Worm (Caenorhabditis elegans) whole organism, L3 larva: ENCODE results near the gene M04G7.5.
A peak's percentile ranks its signal among the peaks of the same experiment; 100 is the strongest.

Experiments used
- ZK546.5 ChIP-seq: sonication (generic microtip); optimal IDR thresholded peaks from 2 replicates; lab custom pipeline; 2017; ENCODE audit warnings: missing biosample characterization, missing genetic modification characterization
- ama-1 ChIP-seq: fragments of 150-350 bp; optimal IDR thresholded peaks from 2 replicates; lab custom pipeline; 2018
- ceh-16 ChIP-seq: sonication (generic microtip); optimal IDR thresholded peaks from 2 replicates; lab custom pipeline; 2017; ENCODE audit warnings: missing biosample characterization, missing genetic modification characterization
- ceh-28 ChIP-seq: fragments of 150-350 bp; optimal IDR thresholded peaks from 2 replicates; lab custom pipeline; 2014; ENCODE audit warnings: missing biosample characterization, missing genetic modification reagents, missing genetic modification characterization
- ceh-82 ChIP-seq: fragments of 150-350 bp; optimal IDR thresholded peaks from 2 replicates; lab custom pipeline; 2014; ENCODE audit warnings: missing biosample characterization, missing genetic modification characterization
- ceh-9 ChIP-seq: sonication (generic microtip); optimal IDR thresholded peaks from 2 replicates; lab custom pipeline; 2018; ENCODE audit warnings: missing biosample characterization, missing genetic modification characterization
- daf-12 ChIP-seq: fragments of 150-350 bp; optimal IDR thresholded peaks from 2 replicates; lab custom pipeline; 2014; ENCODE audit warnings: missing biosample characterization, missing genetic modification reagents, missing genetic modification characterization
- egl-27 ChIP-seq: sonication (generic microtip); optimal IDR thresholded peaks from 4 replicates; lab custom pipeline; 2017; ENCODE audit warnings: missing biosample characterization, missing genetic modification reagents, missing genetic modification characterization
- egl-5 ChIP-seq: fragments of 150-350 bp; optimal IDR thresholded peaks from 2 replicates; lab custom pipeline; 2017; ENCODE audit warnings: missing biosample characterization, missing genetic modification reagents, missing genetic modification characterization, inconsistent platforms
- elt-3 ChIP-seq, 3 experiments: fragments of 150-350 bp in 1 of 3; sonication (generic microtip) in 2 of 3; optimal IDR thresholded peaks; 2 replicates in 2 of 3; 4 replicates in 1 of 3; lab custom pipeline; 2014 to 2017; ENCODE audit warnings: missing biosample characterization in 3 of 3, missing genetic modification characterization in 3 of 3
- fkh-2 ChIP-seq: fragments of 150-350 bp; optimal IDR thresholded peaks from 2 replicates; lab custom pipeline; 2014; ENCODE audit warnings: missing biosample characterization, missing genetic modification reagents, missing genetic modification characterization
- fos-1 ChIP-seq: fragments of 150-350 bp; optimal IDR thresholded peaks from 2 replicates; lab custom pipeline; 2014; ENCODE audit warnings: missing biosample characterization, missing genetic modification characterization
- hmg-11 ChIP-seq: sonication (generic microtip); optimal IDR thresholded peaks from 2 replicates; lab custom pipeline; 2016; ENCODE audit warnings: missing genetic modification characterization, missing compliant biosample characterization
- lin-15B ChIP-seq: fragments of 150-350 bp; optimal IDR thresholded peaks from 2 replicates; lab custom pipeline; 2014; ENCODE audit warnings: missing biosample characterization, missing genetic modification characterization
- lin-39 ChIP-seq: fragments of 150-350 bp; optimal IDR thresholded peaks from 2 replicates; lab custom pipeline; 2018; ENCODE audit warnings: missing biosample characterization, missing genetic modification reagents, missing genetic modification characterization
- mdl-1 ChIP-seq: fragments of 150-350 bp; optimal IDR thresholded peaks from 2 replicates; lab custom pipeline; 2014; ENCODE audit warnings: missing biosample characterization, missing genetic modification characterization
- mml-1 ChIP-seq: fragments of 150-350 bp; sonication (generic microtip); optimal IDR thresholded peaks from 3 replicates; lab custom pipeline; 2014; ENCODE audit warnings: missing biosample characterization, missing genetic modification characterization
- nfya-1 ChIP-seq: sonication (generic microtip); optimal IDR thresholded peaks from 2 replicates; lab custom pipeline; 2017; ENCODE audit warnings: missing genetic modification characterization, mild to moderate bottlenecking, missing compliant biosample characterization, antibody characterized with exemption, moderate library complexity; ENCODE audit not compliant: insufficient read depth
- nhr-11 ChIP-seq: fragments of 150-350 bp; optimal IDR thresholded peaks from 2 replicates; lab custom pipeline; 2014; ENCODE audit warnings: missing biosample characterization, missing genetic modification characterization
- nhr-12 ChIP-seq: fragments of 150-350 bp; optimal IDR thresholded peaks from 2 replicates; lab custom pipeline; 2014; ENCODE audit warnings: missing biosample characterization, missing genetic modification characterization
- nhr-23 ChIP-seq: fragments of 150-350 bp; optimal IDR thresholded peaks from 2 replicates; lab custom pipeline; 2014; ENCODE audit warnings: missing biosample characterization, missing genetic modification reagents, missing genetic modification characterization
- nhr-237 ChIP-seq: fragments of 150-350 bp; optimal IDR thresholded peaks from 2 replicates; lab custom pipeline; 2014; ENCODE audit warnings: missing biosample characterization, missing genetic modification characterization
- nhr-28 ChIP-seq: fragments of 150-350 bp; optimal IDR thresholded peaks from 2 replicates; lab custom pipeline; 2014; ENCODE audit warnings: missing biosample characterization, missing genetic modification characterization
- nhr-43 ChIP-seq: sonication (generic microtip); optimal IDR thresholded peaks from 2 replicates; lab custom pipeline; 2016; ENCODE audit warnings: mild to moderate bottlenecking, missing genetic modification characterization, missing compliant biosample characterization; ENCODE audit not compliant: poor library complexity, severe bottlenecking
- nhr-67 ChIP-seq: fragments of 150-350 bp; optimal IDR thresholded peaks from 2 replicates; lab custom pipeline; 2014; ENCODE audit warnings: missing biosample characterization, missing genetic modification characterization
- nhr-77 ChIP-seq: fragments of 150-350 bp; optimal IDR thresholded peaks from 2 replicates; lab custom pipeline; 2014; ENCODE audit warnings: missing biosample characterization, missing genetic modification characterization
- pha-4 ChIP-seq: fragments of 150-350 bp; optimal IDR thresholded peaks from 2 replicates; lab custom pipeline; 2014; ENCODE audit warnings: missing biosample characterization, missing genetic modification reagents, missing genetic modification characterization
- pqm-1 ChIP-seq: fragments of 150-350 bp; optimal IDR thresholded peaks from 2 replicates; lab custom pipeline; 2017; ENCODE audit warnings: missing biosample characterization, missing genetic modification characterization, inconsistent platforms
- sea-2 ChIP-seq: fragments of 150-350 bp; sonication (generic microtip); optimal IDR thresholded peaks from 4 replicates; lab custom pipeline; 2014; ENCODE audit warnings: missing biosample characterization, missing genetic modification reagents, missing genetic modification characterization
- unc-39 ChIP-seq: sonication (generic microtip); optimal IDR thresholded peaks from 4 replicates; lab custom pipeline; 2017; ENCODE audit warnings: missing biosample characterization, missing genetic modification characterization
- unc-62 ChIP-seq: fragments of 150-350 bp; sonication (generic microtip); optimal IDR thresholded peaks from 4 replicates; lab custom pipeline; 2014; ENCODE audit warnings: missing biosample characterization, missing genetic modification reagents, missing genetic modification characterization
- zag-1 ChIP-seq: fragments of 150-350 bp; optimal IDR thresholded peaks from 2 replicates; lab custom pipeline; 2014; ENCODE audit warnings: missing biosample characterization, missing genetic modification characterization
- ztf-11 ChIP-seq: fragments of 150-350 bp; optimal IDR thresholded peaks from 2 replicates; lab custom pipeline; 2014; ENCODE audit warnings: missing biosample characterization, missing genetic modification characterization
- ztf-4 ChIP-seq: fragments of 150-350 bp; optimal IDR thresholded peaks from 2 replicates; lab custom pipeline; 2014; ENCODE audit warnings: missing biosample characterization, missing genetic modification characterization

The M04G7.5 gene

ce11 chrIV:419674-420073 lies 35.2 kb upstream of the M04G7.5 start, which contains the start of gene eri-1:
Gene eri-1, minus strand, starts transcription at chrIV:419958.
- TF ChIP-seq nhr-67 (tag; lab: Kevin White, UChicago) (no peak), ceh-9 (tag; lab: Kevin White, UChicago) (no peak), ceh-28 (peak; percentile 21), nhr-11 (tag; lab: Kevin White, UChicago) (no peak), daf-12 (no peak)

ce11 chrIV:420686-421085 lies 34.2 kb upstream of the M04G7.5 start:
- TF ChIP-seq nhr-43 (tag; lab: Kevin White, UChicago) (no peak), nhr-77 (tag; lab: Kevin White, UChicago) (no peak), fkh-2 (no peak), ztf-4 (tag; lab: Kevin White, UChicago) (no peak), lin-15B (tag; lab: Kevin White, UChicago) (no peak), ceh-28 (no peak), fos-1 (tag; lab: Kevin White, UChicago) (no peak), lin-39 (tag; lab: Kevin White, UChicago) (no peak), pqm-1 (tag; lab: Kevin White, UChicago) (no peak), mdl-1 (no peak), nfya-1 (tag; lab: Kevin White, UChicago) (no peak), pha-4 (tag; lab: Kevin White, UChicago) (no peak), ceh-9 (tag; lab: Kevin White, UChicago) (no peak), unc-39 (no peak), nhr-28 (tag; lab: Kevin White, UChicago) (no peak), nhr-23 (tag; lab: Kevin White, UChicago) (no peak), ZK546.5 (no peak)

- TF ChIP-seq nhr-28 (tag; lab: Kevin White, UChicago) = no peak
- TF ChIP-seq ceh-16 (tag; lab: Kevin White, UChicago) = no peak
- no peak for TF ChIP-seq elt-3 (tag; optimal IDR thresholded peaks at IDR 0.05; lab: Kevin White, UChicago)
- no peak for TF ChIP-seq nhr-237 (tag; lab: Kevin White, UChicago)
- TF ChIP-seq unc-62 (GFP tag; lab: Kevin White, UChicago) = no peak
- no peak for TF ChIP-seq nhr-12 (tag; lab: Kevin White, UChicago)
- no peak for TF ChIP-seq zag-1 (tag; lab: Kevin White, UChicago)
- no peak for TF ChIP-seq egl-27
- no peak for TF ChIP-seq nfya-1 (tag; lab: Kevin White, UChicago)
- TF ChIP-seq hmg-11 = no peak
- no peak for TF ChIP-seq mml-1
- TF ChIP-seq nhr-23 (tag; lab: Kevin White, UChicago) = no peak
- no peak for TF ChIP-seq ztf-4 (tag; lab: Kevin White, UChicago)
- no peak for TF ChIP-seq egl-5 (tag; lab: Kevin White, UChicago)
- no peak for TF ChIP-seq unc-39
- TF ChIP-seq sea-2 (GFP tag; lab: Kevin White, UChicago) = no peak
- no peak for TF ChIP-seq nhr-43 (tag; lab: Kevin White, UChicago)
- no peak for TF ChIP-seq ceh-9 (tag; lab: Kevin White, UChicago)
- no peak for TF ChIP-seq ztf-11 (tag; lab: Kevin White, UChicago)
These were observed 32.8 kb upstream of the M04G7.5 start for ce11 chrIV:422112-422511.

- no peak for TF ChIP-seq ama-1 (lab: Kevin White, UChicago)
- no peak for TF ChIP-seq ceh-16 (tag; lab: Kevin White, UChicago)
- TF ChIP-seq pqm-1 (tag; lab: Kevin White, UChicago) = no peak
- no peak for TF ChIP-seq zag-1 (tag; lab: Kevin White, UChicago)
- TF ChIP-seq ceh-82 (tag; lab: Kevin White, UChicago) = no peak
- TF ChIP-seq ZK546.5 = no peak
- no peak for TF ChIP-seq ceh-28
- no peak for TF ChIP-seq elt-3 (tag; optimal IDR thresholded peaks at IDR 0.05; lab: Kevin White, UChicago)
- no peak for TF ChIP-seq ceh-9 (tag; lab: Kevin White, UChicago)
- TF ChIP-seq nhr-28 (tag; lab: Kevin White, UChicago) = no peak
- TF ChIP-seq nhr-67 (tag; lab: Kevin White, UChicago) = no peak
- TF ChIP-seq nfya-1 (tag; lab: Kevin White, UChicago) = no peak
- no peak for TF ChIP-seq fos-1 (tag; lab: Kevin White, UChicago)
- TF ChIP-seq, all 47 proteins: peak for 0
These were observed 29.8 kb upstream of the M04G7.5 start, which contains the start of gene daf-18 for ce11 chrIV:425052-425451. Gene daf-18, minus strand, starts transcription at chrIV:425177.
